Worm (Caenorhabditis elegans): ENCODE results near the gene Y34B4A.2.

Gene Y34B4A.2

ce11 chrX:5244041-5244440, 35.3 kb upstream of the Y34B4A.2 start, which contains the start of gene Y34B4A.7 (continued):
- no peak for TF ChIP-seq unc-62 (GFP tag; optimal IDR thresholded peaks at IDR 0.05)
- TF ChIP-seq nhr-21 (tag; optimal IDR thresholded peaks at IDR 0.05), result peak; percentile 12
- TF ChIP-seq C34F6.9 (tag; optimal IDR thresholded peaks at IDR 0.05), result peak; percentile 74
- TF ChIP-seq elt-1 (tag; optimal IDR thresholded peaks at IDR 0.05), result no peak
- peak; percentile 52 for TF ChIP-seq gmeb-1 (tag; optimal IDR thresholded peaks at IDR 0.05)
- TF ChIP-seq nhr-6 (tag; optimal IDR thresholded peaks at IDR 0.05), result peak; percentile 17
- no peak for TF ChIP-seq nhr-12 (tag; optimal IDR thresholded peaks at IDR 0.05)
- peak; percentile 48 to 75 for TF ChIP-seq lsy-2 (tag; optimal IDR thresholded peaks at IDR 0.05)
- no peak for TF ChIP-seq nhr-237 (tag; optimal IDR thresholded peaks at IDR 0.05)
- TF ChIP-seq Y55F3AM.14 (GFP tag; optimal IDR thresholded peaks at IDR 0.05), result peak; percentile 29
- TF ChIP-seq mdl-1 (tag; optimal IDR thresholded peaks at IDR 0.05), result no peak
- TF ChIP-seq ceh-16 (tag; optimal IDR thresholded peaks at IDR 0.05), result peak; percentile 78
- peak; percentile 82 for TF ChIP-seq F13H6.1 (tag; optimal IDR thresholded peaks at IDR 0.05)
- TF ChIP-seq sma-3 (GFP tag; optimal IDR thresholded peaks at IDR 0.05), result peak; percentile 67

DNA sequence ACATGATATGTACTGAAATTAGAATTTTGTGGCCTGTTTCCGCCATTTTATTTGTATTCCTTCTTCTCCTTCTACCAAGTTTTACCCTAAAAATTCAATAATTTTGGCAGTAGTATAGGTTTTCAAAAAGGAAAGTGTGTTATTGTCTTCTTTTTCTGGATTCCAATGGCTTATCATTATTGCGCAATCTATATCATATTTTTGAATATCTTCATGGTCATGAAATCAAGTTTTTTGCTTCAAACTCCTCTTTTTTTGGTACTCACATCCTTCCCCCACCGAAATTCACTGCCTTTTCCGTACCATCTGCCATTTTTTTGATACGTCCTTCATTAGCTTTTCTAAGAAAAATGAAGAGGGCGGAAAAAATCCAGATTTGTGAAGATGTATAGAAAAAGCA, 30.5 kb upstream of the Y34B4A.2 start:
- TF ChIP-seq gmeb-1 (tag; optimal IDR thresholded peaks at IDR 0.05) (no peak), ama-1 (optimal IDR thresholded peaks at IDR 0.05) (no peak)

- no peak for TF ChIP-seq elt-3 (tag; optimal IDR thresholded peaks at IDR 0.05)
- no peak for TF ChIP-seq egl-27 (tag; optimal IDR thresholded peaks at IDR 0.05)
- TF ChIP-seq lsy-2 (tag; optimal IDR thresholded peaks at IDR 0.05), result no peak
- TF ChIP-seq fos-1 (tag; optimal IDR thresholded peaks at IDR 0.05), result no peak
- TF ChIP-seq ceh-16 (tag; optimal IDR thresholded peaks at IDR 0.05), result no peak
- TF ChIP-seq ztf-4 (tag; optimal IDR thresholded peaks at IDR 0.05), result no peak
- TF ChIP-seq F13H6.1 (tag; optimal IDR thresholded peaks at IDR 0.05), result no peak
- no peak for TF ChIP-seq ZK546.5 (tag; optimal IDR thresholded peaks at IDR 0.05)
- no peak for TF ChIP-seq C34F6.9 (tag; optimal IDR thresholded peaks at IDR 0.05)
- TF ChIP-seq ztf-11 (tag; optimal IDR thresholded peaks at IDR 0.05), result no peak
- no peak for TF ChIP-seq lin-39 (tag; optimal IDR thresholded peaks at IDR 0.05)
- TF ChIP-seq crh-2 (tag; optimal IDR thresholded peaks at IDR 0.05), result no peak
- TF ChIP-seq sma-3 (GFP tag; optimal IDR thresholded peaks at IDR 0.05), result no peak
- no peak for TF ChIP-seq nhr-237 (tag; optimal IDR thresholded peaks at IDR 0.05)
These were observed 29.7 kb upstream of the Y34B4A.2 start, which contains the start of gene Y34B4A.10 for ce11 chrX:5249603-5250002. Y34B4A.10 (plus strand) TSS chrX:5249903.

- TF ChIP-seq skn-1 (tag; optimal IDR thresholded peaks at IDR 0.05) (peak; percentile 28), nhr-21 (tag; optimal IDR thresholded peaks at IDR 0.05) (no peak), ceh-16 (tag; optimal IDR thresholded peaks at IDR 0.05) (no peak), alr-1 (tag; optimal IDR thresholded peaks at IDR 0.05) (no peak), aly-2 (tag; optimal IDR thresholded peaks at IDR 0.05) (no peak), R02D3.7 (tag; optimal IDR thresholded peaks at IDR 0.05) (no peak), blmp-1 (tag; optimal IDR thresholded peaks at IDR 0.05; ENCODE audit: insufficient read depth) (no peak), sma-3 (GFP tag; optimal IDR thresholded peaks at IDR 0.05) (no peak), mab-5 (tag; optimal IDR thresholded peaks at IDR 0.05) (no peak), fos-1 (tag; optimal IDR thresholded peaks at IDR 0.05) (peak; percentile 67), lin-39 (tag; optimal IDR thresholded peaks at IDR 0.05) (no peak), peb-1 (tag; optimal IDR thresholded peaks at IDR 0.05) (no peak), sma-9 (GFP tag; optimal IDR thresholded peaks at IDR 0.05) (no peak), sma-9 (tag; optimal IDR thresholded peaks at IDR 0.05) (no peak), crh-2 (tag; optimal IDR thresholded peaks at IDR 0.05) (peak; percentile 56)
These were observed 26.5 kb upstream of the Y34B4A.2 start, which contains the start of gene nspg-14 for ce11 chrX:5252798-5253197. nspg-14 (plus strand) TSS chrX:5253047.

- no peak for TF ChIP-seq lin-13 (GFP tag; optimal IDR thresholded peaks at IDR 0.05)
These were observed 24.4 kb upstream of the Y34B4A.2 start, which contains the start of gene nspg-13 for ce11 chrX:5254894-5255293. nspg-13 (plus strand) TSS chrX:5255194.

ce11 chrX:5255320-5255719, 24.0 kb upstream of the Y34B4A.2 start:
- TF ChIP-seq fos-1 (tag; optimal IDR thresholded peaks at IDR 0.05) (peak; percentile 51), nhr-23 (tag; optimal IDR thresholded peaks at IDR 0.05) (no peak)

Measured in whole organism, L2 larva.